Worm (Caenorhabditis elegans) whole organism, L3 larva: ENCODE measurements around the gene osm-1.
"Not testable (repeated sequence)": the region's sequence is repeated elsewhere in the genome, so short reads cannot be mapped to it uniquely, and the experiment has no call there.

Experiments
- R02D3.7 ChIP-seq: fragments of 150-350 bp; optimal IDR thresholded peaks from 2 replicates; lab custom pipeline; 2014; ENCODE audit warnings: missing biosample characterization, missing genetic modification characterization
- ZK546.5 ChIP-seq: sonication (generic microtip); optimal IDR thresholded peaks from 2 replicates; lab custom pipeline; 2017; ENCODE audit warnings: missing biosample characterization, missing genetic modification characterization
- aly-2 ChIP-seq: fragments of 150-350 bp; optimal IDR thresholded peaks from 2 replicates; lab custom pipeline; 2014; ENCODE audit warnings: missing biosample characterization, missing genetic modification characterization
- ama-1 ChIP-seq: fragments of 150-350 bp; optimal IDR thresholded peaks from 2 replicates; lab custom pipeline; 2018
- ceh-16 ChIP-seq: sonication (generic microtip); optimal IDR thresholded peaks from 2 replicates; lab custom pipeline; 2017; ENCODE audit warnings: missing biosample characterization, missing genetic modification characterization
- ceh-28 ChIP-seq: fragments of 150-350 bp; optimal IDR thresholded peaks from 2 replicates; lab custom pipeline; 2014; ENCODE audit warnings: missing biosample characterization, missing genetic modification reagents, missing genetic modification characterization
- ceh-82 ChIP-seq: fragments of 150-350 bp; optimal IDR thresholded peaks from 2 replicates; lab custom pipeline; 2014; ENCODE audit warnings: missing biosample characterization, missing genetic modification characterization
- ceh-9 ChIP-seq: sonication (generic microtip); optimal IDR thresholded peaks from 2 replicates; lab custom pipeline; 2018; ENCODE audit warnings: missing biosample characterization, missing genetic modification characterization
- daf-12 ChIP-seq: fragments of 150-350 bp; optimal IDR thresholded peaks from 2 replicates; lab custom pipeline; 2014; ENCODE audit warnings: missing biosample characterization, missing genetic modification reagents, missing genetic modification characterization
- egl-27 ChIP-seq: sonication (generic microtip); optimal IDR thresholded peaks from 4 replicates; lab custom pipeline; 2017; ENCODE audit warnings: missing biosample characterization, missing genetic modification reagents, missing genetic modification characterization
- elt-1 ChIP-seq: fragments of 150-350 bp; optimal IDR thresholded peaks from 2 replicates; lab custom pipeline; 2014; ENCODE audit warnings: missing biosample characterization, missing genetic modification characterization
- elt-3 ChIP-seq, 3 experiments: fragments of 150-350 bp in 1 of 3; sonication (generic microtip) in 2 of 3; optimal IDR thresholded peaks; 2 replicates in 2 of 3; 4 replicates in 1 of 3; lab custom pipeline; 2014 to 2017; ENCODE audit warnings: missing biosample characterization in 3 of 3, missing genetic modification characterization in 3 of 3
- eor-1 ChIP-seq, 2 experiments: fragments of 150-350 bp; optimal IDR thresholded peaks; 2 replicates each; lab custom pipeline; 2014 to 2018; ENCODE audit warnings: missing biosample characterization in 2 of 2, missing genetic modification characterization in 2 of 2
- fkh-10 ChIP-seq: sonication (generic microtip); optimal IDR thresholded peaks from 2 replicates; lab custom pipeline; 2017; ENCODE audit warnings: missing biosample characterization, missing genetic modification reagents, missing genetic modification characterization
- fos-1 ChIP-seq: fragments of 150-350 bp; optimal IDR thresholded peaks from 2 replicates; lab custom pipeline; 2014; ENCODE audit warnings: missing biosample characterization, missing genetic modification characterization
- hmg-11 ChIP-seq: sonication (generic microtip); optimal IDR thresholded peaks from 2 replicates; lab custom pipeline; 2016; ENCODE audit warnings: missing genetic modification characterization, missing compliant biosample characterization
- jun-1 ChIP-seq: fragments of 150-350 bp; optimal IDR thresholded peaks from 2 replicates; lab custom pipeline; 2014; ENCODE audit warnings: missing biosample characterization, missing genetic modification reagents, missing genetic modification characterization
- lin-15B ChIP-seq: fragments of 150-350 bp; optimal IDR thresholded peaks from 2 replicates; lab custom pipeline; 2014; ENCODE audit warnings: missing biosample characterization, missing genetic modification characterization
- lin-39 ChIP-seq: fragments of 150-350 bp; optimal IDR thresholded peaks from 2 replicates; lab custom pipeline; 2018; ENCODE audit warnings: missing biosample characterization, missing genetic modification reagents, missing genetic modification characterization
- mml-1 ChIP-seq: fragments of 150-350 bp; sonication (generic microtip); optimal IDR thresholded peaks from 3 replicates; lab custom pipeline; 2014; ENCODE audit warnings: missing biosample characterization, missing genetic modification characterization
- nhr-11 ChIP-seq: fragments of 150-350 bp; optimal IDR thresholded peaks from 2 replicates; lab custom pipeline; 2014; ENCODE audit warnings: missing biosample characterization, missing genetic modification characterization
- nhr-23 ChIP-seq: fragments of 150-350 bp; optimal IDR thresholded peaks from 2 replicates; lab custom pipeline; 2014; ENCODE audit warnings: missing biosample characterization, missing genetic modification reagents, missing genetic modification characterization
- nhr-43 ChIP-seq: sonication (generic microtip); optimal IDR thresholded peaks from 2 replicates; lab custom pipeline; 2016; ENCODE audit warnings: mild to moderate bottlenecking, missing genetic modification characterization, missing compliant biosample characterization; ENCODE audit not compliant: poor library complexity, severe bottlenecking
- nhr-67 ChIP-seq: fragments of 150-350 bp; optimal IDR thresholded peaks from 2 replicates; lab custom pipeline; 2014; ENCODE audit warnings: missing biosample characterization, missing genetic modification characterization
- nhr-76 ChIP-seq: fragments of 150-350 bp; sonication (generic microtip); optimal IDR thresholded peaks from 5 replicates; lab custom pipeline; 2014; ENCODE audit warnings: missing biosample characterization, missing genetic modification characterization
- nhr-77 ChIP-seq: fragments of 150-350 bp; optimal IDR thresholded peaks from 2 replicates; lab custom pipeline; 2014; ENCODE audit warnings: missing biosample characterization, missing genetic modification characterization
- pha-4 ChIP-seq: fragments of 150-350 bp; optimal IDR thresholded peaks from 2 replicates; lab custom pipeline; 2014; ENCODE audit warnings: missing biosample characterization, missing genetic modification reagents, missing genetic modification characterization
- sea-2 ChIP-seq: fragments of 150-350 bp; sonication (generic microtip); optimal IDR thresholded peaks from 4 replicates; lab custom pipeline; 2014; ENCODE audit warnings: missing biosample characterization, missing genetic modification reagents, missing genetic modification characterization
- skn-1 ChIP-seq: fragments of 150-350 bp; optimal IDR thresholded peaks from 2 replicates; lab custom pipeline; 2014; ENCODE audit warnings: missing biosample characterization, missing genetic modification characterization
- snpc-4 ChIP-seq: fragments of 150-350 bp; optimal IDR thresholded peaks from 2 replicates; lab custom pipeline; 2014; ENCODE audit warnings: missing biosample characterization, missing genetic modification characterization
- tbx-2 ChIP-seq: sonication (generic microtip); optimal IDR thresholded peaks from 2 replicates; lab custom pipeline; 2016; ENCODE audit warnings: mild to moderate bottlenecking, missing genetic modification characterization, missing compliant biosample characterization
- unc-39 ChIP-seq: sonication (generic microtip); optimal IDR thresholded peaks from 4 replicates; lab custom pipeline; 2017; ENCODE audit warnings: missing biosample characterization, missing genetic modification characterization
- zag-1 ChIP-seq: fragments of 150-350 bp; optimal IDR thresholded peaks from 2 replicates; lab custom pipeline; 2014; ENCODE audit warnings: missing biosample characterization, missing genetic modification characterization
- ztf-11 ChIP-seq: fragments of 150-350 bp; optimal IDR thresholded peaks from 2 replicates; lab custom pipeline; 2014; ENCODE audit warnings: missing biosample characterization, missing genetic modification characterization
- ztf-4 ChIP-seq: fragments of 150-350 bp; optimal IDR thresholded peaks from 2 replicates; lab custom pipeline; 2014; ENCODE audit warnings: missing biosample characterization, missing genetic modification characterization

The osm-1 gene

DNA sequence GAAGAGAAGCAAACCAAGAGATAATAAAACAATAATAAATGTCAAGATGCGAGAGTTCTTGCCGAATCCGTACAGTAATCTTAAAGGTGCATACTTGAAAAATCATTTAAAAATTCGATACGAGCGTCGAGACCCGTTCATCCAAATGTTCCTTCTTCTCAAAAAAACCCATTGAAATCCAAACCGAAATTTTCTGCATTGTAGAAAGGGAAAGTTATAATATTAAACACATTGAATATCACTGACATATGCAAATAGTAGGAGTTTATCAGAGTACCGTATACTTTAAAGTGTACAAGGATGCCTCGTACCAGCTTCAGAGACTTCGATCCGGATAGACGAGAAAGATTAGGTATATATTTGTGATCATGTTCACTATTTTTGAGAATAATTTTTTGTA lies 25.2 kb upstream of the osm-1 start, which contains the start of gene T25D1.2:
Gene T25D1.2, plus strand, starts transcription at position 301 of the 400 bp plus-strand sequence.
- TF ChIP-seq tbx-2, nhr-67, pha-4 (tag; lab: Kevin White, UChicago): not testable (repeated sequence)

DNA sequence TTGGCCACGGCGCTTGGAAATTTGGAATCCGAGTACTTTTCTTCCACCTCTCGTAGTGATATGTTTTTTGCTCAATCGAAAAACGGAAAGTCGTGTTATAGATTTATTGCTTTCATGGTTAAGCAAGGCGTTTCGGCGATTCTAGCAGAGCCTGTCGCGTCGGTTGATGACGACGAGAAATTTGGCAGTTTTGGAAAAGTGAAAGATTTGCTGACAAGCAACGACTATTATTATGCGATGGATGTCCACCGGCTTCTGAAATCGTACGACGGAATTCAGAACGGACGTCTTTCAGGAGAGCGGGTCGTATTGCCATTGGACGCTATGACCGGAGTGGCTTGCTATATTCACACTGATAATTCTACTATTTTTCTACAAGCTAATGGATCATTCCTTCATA lies 21.7 kb upstream of the osm-1 start:
- no peak for TF ChIP-seq elt-3 (tag; optimal IDR thresholded peaks at IDR 0.05; lab: Kevin White, UChicago)
- TF ChIP-seq unc-39 = no peak

DNA sequence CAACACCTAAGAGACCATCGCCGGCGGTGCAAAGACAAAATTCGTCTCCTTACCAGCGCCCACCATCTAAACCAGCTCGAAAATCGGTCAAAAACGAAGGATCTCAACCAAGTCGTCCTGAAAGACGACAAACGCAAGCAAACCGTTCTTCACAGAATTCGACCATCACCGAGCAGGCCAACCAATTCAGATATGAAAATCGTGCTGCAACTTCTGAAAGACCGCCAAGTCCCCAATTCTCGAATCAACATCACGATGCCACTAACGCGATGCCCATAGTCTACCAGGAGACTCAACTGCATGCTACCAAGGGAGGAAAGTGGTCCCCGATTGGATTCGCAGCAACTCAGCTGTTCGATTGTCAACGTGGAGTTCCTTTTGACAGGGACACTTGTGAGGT lies 21.0 kb upstream of the osm-1 start, which contains the start of gene T25D1.1:
Gene T25D1.1, plus strand, starts transcription at position 301 of the 400 bp plus-strand sequence.
- TF ChIP-seq R02D3.7 (no peak), jun-1 (no peak), ama-1 (no peak), egl-27 (tag; lab: Kevin White, UChicago) (no peak), ZK546.5 (tag; lab: Kevin White, UChicago) (no peak), ceh-16 (tag; lab: Kevin White, UChicago) (no peak), zag-1 (tag; lab: Kevin White, UChicago) (no peak), nhr-67 (tag; lab: Kevin White, UChicago) (no peak), nhr-11 (no peak), sea-2 (no peak), fkh-10 (no peak), nhr-77 (no peak), nhr-76 (tag; lab: Kevin White, UChicago) (no peak)

ce11 chrX:16521722-16522121 lies 18.8 kb upstream of the osm-1 start:
- TF ChIP-seq eor-1 (tag; optimal IDR thresholded peaks at IDR 0.05; lab: Kevin White, UChicago) (no peak), egl-27 (tag; lab: Kevin White, UChicago) (no peak), fos-1 (tag; lab: Kevin White, UChicago) (no peak), lin-39 (tag; lab: Kevin White, UChicago) (no peak), snpc-4 (no peak), ztf-11 (no peak), mml-1 (no peak), daf-12 (tag; lab: Kevin White, UChicago) (no peak), jun-1 (no peak), R02D3.7 (no peak), hmg-11 (no peak)

- TF ChIP-seq nhr-76 (tag; lab: Kevin White, UChicago) (no peak), snpc-4 (no peak), daf-12 (tag; lab: Kevin White, UChicago) (no peak), lin-39 (tag; lab: Kevin White, UChicago) (no peak), ceh-9 (no peak), skn-1 (tag; lab: Kevin White, UChicago) (no peak), R02D3.7 (no peak), ceh-82 (tag; lab: Kevin White, UChicago) (no peak), nhr-23 (tag; lab: Kevin White, UChicago) (no peak), elt-1 (tag; lab: Kevin White, UChicago) (no peak), ceh-28 (tag; lab: Kevin White, UChicago) (no peak), aly-2 (no peak), ztf-4 (no peak), unc-39 (no peak), egl-27 (tag; lab: Kevin White, UChicago) (no peak), nhr-43 (tag; lab: Kevin White, UChicago) (no peak), nhr-11 (no peak), hmg-11 (no peak), lin-15B (tag; lab: Kevin White, UChicago) (no peak)
These were observed 16.2 kb upstream of the osm-1 start for ce11 chrX:16524310-16524709.

ce11 chrX:16525632-16526031 lies 14.8 kb upstream of the osm-1 start:
- no peak for TF ChIP-seq ceh-9
- peak; percentile 27 for TF ChIP-seq nhr-11
- TF ChIP-seq lin-39 (tag; lab: Kevin White, UChicago) = peak; percentile 23
